Worm (Caenorhabditis elegans) whole organism, L4 larva: Measurements from ENCODE around the gene C05D9.9.
A peak's percentile ranks its signal among the peaks of the same experiment; 100 is the strongest.

ENCODE experiments used
- D1046.2 ChIP-seq: fragments of 200-800 bp; sonication (Bioruptor generic); IDR thresholded peaks from 2 replicates; pipeline ENCODE4 v1.3.6; 2022; ENCODE audit warnings: missing genetic modification characterization, missing compliant biosample characterization
- Y105C5A.15 ChIP-seq: fragments of 200-800 bp; sonication (Bioruptor generic); IDR thresholded peaks from 2 replicates; pipeline ENCODE4 v1.3.6; 2022; ENCODE audit warnings: missing genetic modification characterization, missing compliant biosample characterization
- Y48G9A.11 ChIP-seq: fragments of 200-800 bp; sonication (Bioruptor generic); IDR thresholded peaks from 2 replicates; pipeline ENCODE4 v1.3.6; 2022; ENCODE audit warnings: missing genetic modification reagents, missing genetic modification characterization, missing compliant biosample characterization
- Y75B8A.6 ChIP-seq: fragments of 200-800 bp; sonication (Bioruptor generic); IDR thresholded peaks from 2 replicates; pipeline ENCODE4 v1.3.6; 2022; ENCODE audit warnings: missing genetic modification reagents, missing genetic modification characterization, missing compliant biosample characterization
- ZK337.2 ChIP-seq: fragments of 200-800 bp; sonication (Bioruptor generic); IDR thresholded peaks from 2 replicates; pipeline ENCODE4 v1.3.6; 2022; ENCODE audit warnings: missing genetic modification reagents, missing genetic modification characterization, missing compliant biosample characterization
- aha-1 ChIP-seq: fragments of 150-350 bp; peaks from one replicate; lab custom pipeline; 2014; ENCODE audit warnings: missing biosample characterization, missing genetic modification characterization
- aly-2 ChIP-seq: sonication (generic microtip); optimal IDR thresholded peaks from 2 replicates; lab custom pipeline; 2018; ENCODE audit warnings: missing biosample characterization, missing genetic modification characterization
- ceh-44 ChIP-seq: fragments of 200-800 bp; sonication (Bioruptor generic); IDR thresholded peaks from 2 replicates; pipeline ENCODE4 v1.3.6; 2022; ENCODE audit warnings: missing genetic modification reagents, missing genetic modification characterization, missing compliant biosample characterization
- ceh-82 ChIP-seq: sonication (generic microtip); optimal IDR thresholded peaks from 2 replicates; lab custom pipeline; 2017; ENCODE audit warnings: missing biosample characterization, missing genetic modification characterization
- ctbp-1 ChIP-seq: fragments of 200-800 bp; sonication (Bioruptor generic); IDR thresholded peaks from 2 replicates; pipeline ENCODE4 v1.3.6; 2022; ENCODE audit warnings: missing genetic modification reagents, missing genetic modification characterization, missing compliant biosample characterization
- daf-16 ChIP-seq, 3 experiments: sonication (generic microtip); optimal IDR thresholded peaks; 2 replicates each; lab custom pipeline; 2016 to 2017; ENCODE audit warnings: missing genetic modification characterization in 3 of 3, missing genetic modification reagents in 3 of 3, mild to moderate bottlenecking in 2 of 3, missing compliant biosample characterization in 2 of 3, missing biosample characterization in 1 of 3, moderate library complexity in 1 of 3
- daf-8 ChIP-seq: fragments of 200-800 bp; sonication (Bioruptor generic); IDR thresholded peaks from 2 replicates; pipeline ENCODE4 v1.3.6; 2022; ENCODE audit warnings: missing genetic modification characterization, missing compliant biosample characterization
- duxl-1 ChIP-seq: sonication (generic microtip); optimal IDR thresholded peaks from 2 replicates; lab custom pipeline; 2016; ENCODE audit warnings: mild to moderate bottlenecking, missing genetic modification characterization, moderate library complexity, missing compliant biosample characterization; ENCODE audit not compliant: poor library complexity
- egl-27 ChIP-seq: sonication (generic microtip); optimal IDR thresholded peaks from 3 replicates; lab custom pipeline; 2017; ENCODE audit warnings: missing biosample characterization, missing genetic modification reagents, missing genetic modification characterization
- hlh-11 ChIP-seq: fragments of 200-800 bp; sonication (Bioruptor generic); optimal IDR thresholded peaks from 2 replicates; lab custom pipeline; 2018; ENCODE audit warnings: mild to moderate bottlenecking, missing genetic modification characterization, missing compliant biosample characterization
- jun-1 ChIP-seq: fragments of 150-350 bp; optimal IDR thresholded peaks from 2 replicates; lab custom pipeline; 2014; ENCODE audit warnings: missing biosample characterization, missing genetic modification reagents, missing genetic modification characterization
- lin-1 ChIP-seq: fragments of 200-800 bp; sonication (Bioruptor generic); IDR thresholded peaks from 2 replicates; pipeline ENCODE4 v1.3.6; 2022; ENCODE audit warnings: missing genetic modification reagents, missing genetic modification characterization, missing compliant biosample characterization
- lir-3 ChIP-seq: sonication (generic microtip); optimal IDR thresholded peaks from 2 replicates; lab custom pipeline; 2016; ENCODE audit warnings: mild to moderate bottlenecking, missing genetic modification characterization, missing compliant biosample characterization
- lsy-2 ChIP-seq, 2 experiments: fragments of 150-350 bp in 1 of 2; sonication (generic microtip) in 1 of 2; optimal IDR thresholded peaks; 2 replicates each; lab custom pipeline; 2014 to 2017; ENCODE audit warnings: missing biosample characterization in 2 of 2, missing genetic modification characterization in 2 of 2
- madf-9 ChIP-seq: fragments of 200-800 bp; sonication (Bioruptor generic); conservative IDR thresholded peaks from 2 replicates; pipeline ENCODE4 v1.3.6; 2022; ENCODE audit warnings: missing genetic modification reagents, missing genetic modification characterization, missing compliant biosample characterization
- mdt-29 ChIP-seq: fragments of 200-800 bp; sonication (Bioruptor generic); IDR thresholded peaks from 2 replicates; pipeline ENCODE4 v1.3.6; 2022; ENCODE audit warnings: missing genetic modification reagents, missing genetic modification characterization, missing compliant biosample characterization
- mep-1 ChIP-seq: fragments of 150-350 bp; sonication (generic microtip); optimal IDR thresholded peaks from 3 replicates; lab custom pipeline; 2014; ENCODE audit warnings: missing biosample characterization, missing genetic modification characterization
- mes-2 ChIP-seq: sonication (generic microtip); optimal IDR thresholded peaks from 2 replicates; lab custom pipeline; 2016; ENCODE audit warnings: missing genotype, mild to moderate bottlenecking, missing genetic modification characterization, missing compliant biosample characterization; ENCODE audit not compliant: poor library complexity, severe bottlenecking
- nhr-11 ChIP-seq: fragments of 150-350 bp; optimal IDR thresholded peaks from 2 replicates; lab custom pipeline; 2014; ENCODE audit warnings: missing biosample characterization, missing genetic modification characterization
- nhr-111 ChIP-seq: fragments of 200-800 bp; sonication (Bioruptor generic); optimal IDR thresholded peaks from 2 replicates; lab custom pipeline; 2018; ENCODE audit warnings: mild to moderate bottlenecking, missing genetic modification characterization, missing compliant biosample characterization
- nhr-237 ChIP-seq: sonication (generic microtip); optimal IDR thresholded peaks from 2 replicates; lab custom pipeline; 2017; ENCODE audit warnings: missing biosample characterization, missing genetic modification characterization
- nhr-25 ChIP-seq: sonication (generic microtip); optimal IDR thresholded peaks from 2 replicates; lab custom pipeline; 2017; ENCODE audit warnings: missing genetic modification characterization, mild to moderate bottlenecking, missing compliant biosample characterization, antibody characterized with exemption, moderate library complexity, borderline replicate concordance; ENCODE audit not compliant: insufficient read depth
- nhr-42 ChIP-seq: fragments of 200-800 bp; sonication (Bioruptor generic); IDR thresholded peaks from 2 replicates; pipeline ENCODE4 v1.3.6; 2022; ENCODE audit warnings: missing genetic modification characterization, missing compliant biosample characterization
- nhr-77 ChIP-seq: fragments of 150-350 bp; optimal IDR thresholded peaks from 2 replicates; lab custom pipeline; 2014; ENCODE audit warnings: missing biosample characterization, missing genetic modification characterization
- pha-4 ChIP-seq, 2 experiments: fragments of 150-350 bp in 1 of 2; fragments of 200-800 bp in 1 of 2; sonication (Bioruptor generic) in 1 of 2; IDR thresholded peaks in 1 of 2; optimal IDR thresholded peaks in 1 of 2; 2 replicates each; pipeline versions ENCODE4 v1.3.6 to Lab custom; 2014 to 2022; ENCODE audit warnings: missing genetic modification characterization in 2 of 2, missing genetic modification reagents in 2 of 2, missing biosample characterization in 1 of 2, missing compliant biosample characterization in 1 of 2
- php-3 ChIP-seq: fragments of 200-800 bp; sonication (Bioruptor generic); IDR thresholded peaks from 2 replicates; pipeline ENCODE4 v1.3.6; 2022; ENCODE audit warnings: missing genetic modification reagents, missing genetic modification characterization, missing compliant biosample characterization
- rbr-2 ChIP-seq: sonication (generic microtip); optimal IDR thresholded peaks from 2 replicates; lab custom pipeline; 2016; ENCODE audit warnings: missing genotype, missing genetic modification characterization, missing compliant biosample characterization
- set-16 ChIP-seq: fragments of 200-800 bp; sonication (Bioruptor generic); IDR thresholded peaks from 2 replicates; pipeline ENCODE4 v1.3.6; 2022; ENCODE audit warnings: missing genetic modification reagents, missing genetic modification characterization, missing compliant biosample characterization
- skn-1 ChIP-seq: fragments of 150-350 bp; optimal IDR thresholded peaks from 2 replicates; lab custom pipeline; 2014; ENCODE audit warnings: missing biosample characterization, missing genetic modification characterization
- snpc-4 ChIP-seq: fragments of 150-350 bp; optimal IDR thresholded peaks from 2 replicates; lab custom pipeline; 2014; ENCODE audit warnings: missing biosample characterization, missing genetic modification characterization
- spr-3 ChIP-seq: fragments of 200-800 bp; sonication (Bioruptor generic); optimal IDR thresholded peaks from 2 replicates; lab custom pipeline; 2018; ENCODE audit warnings: mild to moderate bottlenecking, missing genetic modification characterization, missing compliant biosample characterization
- tra-1 ChIP-seq: fragments of 200-800 bp; sonication (Bioruptor generic); IDR thresholded peaks from 2 replicates; pipeline ENCODE4 v1.3.6; 2022; ENCODE audit warnings: missing genetic modification reagents, missing genetic modification characterization, missing compliant biosample characterization
- unc-62 ChIP-seq, 3 experiments: fragments of 150-350 bp in 1 of 3; sonication (generic microtip); optimal IDR thresholded peaks in 2 of 3; peaks in 1 of 3; 1 replicate in 1 of 3; 2 replicates in 2 of 3; lab custom pipeline; 2014 to 2017; ENCODE audit warnings: missing biosample characterization in 3 of 3, missing genetic modification characterization in 3 of 3, missing genetic modification reagents in 3 of 3, missing genotype in 1 of 3
- vab-7 ChIP-seq: fragments of 200-800 bp; sonication (Bioruptor generic); IDR thresholded peaks from 2 replicates; pipeline ENCODE4 v1.3.6; 2022; ENCODE audit warnings: missing genetic modification reagents, missing genetic modification characterization, missing compliant biosample characterization
- zfp-2 ChIP-seq: sonication (generic microtip); optimal IDR thresholded peaks from 2 replicates; lab custom pipeline; 2016; ENCODE audit warnings: mild to moderate bottlenecking, missing genetic modification characterization, missing compliant biosample characterization
- zip-11 ChIP-seq: fragments of 200-800 bp; sonication (Bioruptor generic); IDR thresholded peaks from 2 replicates; pipeline ENCODE4 v1.3.6; 2022; ENCODE audit warnings: missing genetic modification characterization, missing compliant biosample characterization

The C05D9.9 gene

DNA sequence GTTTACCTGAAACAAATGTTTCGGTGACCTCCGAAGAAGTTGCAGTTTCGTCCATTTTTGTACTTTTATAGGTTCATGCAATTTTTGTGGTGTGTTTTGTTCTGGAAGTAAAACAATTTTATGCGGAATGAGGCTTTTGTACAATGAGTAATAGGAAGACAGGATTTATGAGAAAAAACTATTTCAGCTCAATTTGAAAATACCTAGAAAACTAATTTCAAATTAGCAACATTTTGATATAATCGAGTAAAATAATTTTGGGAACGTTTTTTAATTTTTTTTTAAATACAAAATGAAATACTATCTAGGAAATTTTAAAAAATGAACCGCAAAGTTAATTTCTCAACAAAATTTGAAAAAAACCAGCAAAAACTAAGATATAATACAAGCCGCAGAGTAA is 36.0 kb downstream of the C05D9.9 start, which contains the start of gene rei-2:
Gene rei-2, minus strand, starts transcription at position 101 of the 400 bp plus-strand sequence.
- TF ChIP-seq nhr-25 (tag; lab: Kevin White, UChicago) (no peak), lsy-2 (tag; optimal IDR thresholded peaks at IDR 0.05; lab: Kevin White, UChicago) (no peak), Y75B8A.6 (no peak), php-3 (GFP tag; lab: Robert Waterston, UW) (no peak), mdt-29 (GFP tag; lab: Robert Waterston, UW) (no peak), lir-3 (tag; lab: Kevin White, UChicago) (no peak), unc-62 (GFP tag; optimal IDR thresholded peaks at IDR 0.05 in 1 of 2; lab: Kevin White, UChicago) (peak in 1 of 2 experiments; percentile 34), unc-62 (tag; optimal IDR thresholded peaks at IDR 0.05; lab: Kevin White, UChicago) (no peak), ctbp-1 (no peak), nhr-11 (tag; lab: Kevin White, UChicago) (no peak)

DNA sequence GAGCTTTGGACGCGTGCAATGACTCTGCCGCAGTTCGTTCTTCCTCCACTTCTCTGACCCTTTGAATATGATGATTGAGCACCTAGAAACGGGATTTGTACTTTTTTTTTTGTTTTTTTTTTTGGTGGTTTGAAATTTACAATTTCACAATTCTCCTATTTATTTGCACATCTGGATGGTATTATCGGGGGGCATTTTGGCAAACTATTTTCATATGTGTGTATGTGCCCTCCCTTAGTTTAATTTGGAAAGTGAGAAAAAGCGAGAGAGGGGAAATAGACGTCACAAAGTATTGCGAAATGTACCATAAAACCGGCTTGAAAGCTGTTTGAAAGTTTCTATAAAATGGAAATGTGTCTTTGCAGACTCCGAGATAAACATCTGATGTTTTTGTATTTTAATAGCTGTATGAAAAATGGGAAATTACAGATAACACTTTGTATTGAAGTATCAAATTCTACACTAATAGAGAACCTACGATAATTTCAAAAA is 37.6 kb downstream of the C05D9.9 start:
- TF ChIP-seq mep-1 (tag; lab: Kevin White, UChicago) (peak; percentile 13), daf-8 (GFP tag; lab: Robert Waterston, UW) (no peak), unc-62 (GFP tag; optimal IDR thresholded peaks at IDR 0.05 in 1 of 2; lab: Kevin White, UChicago) (peak in 1 of 2 experiments; percentile 10), unc-62 (tag; optimal IDR thresholded peaks at IDR 0.05; lab: Kevin White, UChicago) (no peak), D1046.2 (no peak), lsy-2 (tag; optimal IDR thresholded peaks at IDR 0.05; lab: Kevin White, UChicago) (peak in 1 of 2 experiments; percentile 21), spr-3 (GFP tag; lab: Kevin White, UChicago) (no peak)
- TF ChIP-seq, all 104 proteins: peak for 3

ce11 chrX:1085000-1085399 is 39.0 kb downstream of the C05D9.9 start:
- TF ChIP-seq tra-1 (GFP tag; lab: Robert Waterston, UW) (no peak), nhr-111 (no peak), unc-62 (GFP tag; optimal IDR thresholded peaks at IDR 0.05 in 1 of 2; lab: Kevin White, UChicago) (peak in 1 of 2 experiments; percentile 96), unc-62 (tag; optimal IDR thresholded peaks at IDR 0.05; lab: Kevin White, UChicago) (no peak), zfp-2 (tag; lab: Kevin White, UChicago) (no peak), jun-1 (tag; lab: Kevin White, UChicago) (no peak), aha-1 (tag; lab: Kevin White, UChicago) (peak; percentile 6), spr-3 (GFP tag; lab: Kevin White, UChicago) (no peak)

DNA sequence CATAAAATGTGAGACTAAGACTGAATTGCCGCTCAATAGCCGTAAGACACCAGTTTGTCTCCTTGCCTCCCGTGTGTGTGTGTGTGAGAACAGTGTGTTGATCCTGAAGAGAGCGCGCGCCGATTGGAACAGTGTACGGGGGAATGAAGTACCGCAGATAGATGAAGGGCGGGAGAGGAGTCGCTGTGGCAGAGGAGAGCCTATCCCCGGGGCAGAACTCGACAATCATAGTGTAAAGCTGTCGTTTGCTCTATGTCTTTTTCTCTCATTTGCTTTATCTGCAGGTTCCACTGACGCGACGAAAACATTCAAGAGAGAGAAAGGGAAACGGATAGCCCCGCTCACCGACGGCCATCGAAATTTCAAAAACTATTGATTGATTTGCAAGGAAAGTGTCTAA is 42.1 kb downstream of the C05D9.9 start:
- peak in 1 of 2 experiments; percentile 23 for TF ChIP-seq daf-16 (GFP tag; optimal IDR thresholded peaks at IDR 0.05; lab: Kevin White, UChicago)
- no peak for TF ChIP-seq daf-16 (tag; optimal IDR thresholded peaks at IDR 0.05; lab: Kevin White, UChicago)
- no peak for TF ChIP-seq nhr-42 (GFP tag; lab: Robert Waterston, UW)
- no peak for TF ChIP-seq madf-9 (GFP tag; lab: Robert Waterston, UW)
- TF ChIP-seq hlh-11 (tag; lab: Kevin White, UChicago): peak; percentile 24
- peak; percentile 8 for TF ChIP-seq mes-2 (tag; lab: Kevin White, UChicago)
- no peak for TF ChIP-seq lir-3 (tag; lab: Kevin White, UChicago)
- no peak for TF ChIP-seq ceh-44 (GFP tag; lab: Robert Waterston, UW)
- TF ChIP-seq snpc-4 (tag; lab: Kevin White, UChicago): no peak
- TF ChIP-seq set-16 (GFP tag; lab: Robert Waterston, UW): peak; percentile 22; the same call in 1 of the 2 replicates
- no peak for TF ChIP-seq egl-27 (tag; lab: Kevin White, UChicago)
- no peak for TF ChIP-seq aly-2 (tag; lab: Kevin White, UChicago)
- no peak for TF ChIP-seq nhr-237 (tag; lab: Kevin White, UChicago)
- TF ChIP-seq rbr-2 (tag; lab: Kevin White, UChicago): no peak
- TF ChIP-seq zip-11 (GFP tag; lab: Robert Waterston, UW): no peak
- no peak for TF ChIP-seq Y48G9A.11 (GFP tag; lab: Robert Waterston, UW)
- no peak for TF ChIP-seq aha-1 (tag; lab: Kevin White, UChicago)
- TF ChIP-seq mep-1 (tag; lab: Kevin White, UChicago): no peak
- no peak for TF ChIP-seq duxl-1 (tag; lab: Kevin White, UChicago)
- TF ChIP-seq vab-7 (GFP tag; lab: Robert Waterston, UW): no peak
- no peak for TF ChIP-seq unc-62 (GFP tag; optimal IDR thresholded peaks at IDR 0.05 in 1 of 2; lab: Kevin White, UChicago)
- TF ChIP-seq unc-62 (tag; optimal IDR thresholded peaks at IDR 0.05; lab: Kevin White, UChicago): no peak
- no peak for TF ChIP-seq Y105C5A.15 (GFP tag; lab: Robert Waterston, UW)
- TF ChIP-seq nhr-77 (tag; lab: Kevin White, UChicago): no peak
- no peak for TF ChIP-seq ceh-82
- no peak for TF ChIP-seq skn-1
- no peak for TF ChIP-seq ZK337.2 (GFP tag; lab: Robert Waterston, UW)
- TF ChIP-seq pha-4 (GFP tag; IDR thresholded peaks at IDR 0.05; lab: Robert Waterston, UW): no peak
- no peak for TF ChIP-seq pha-4 (tag; optimal IDR thresholded peaks at IDR 0.05; lab: Kevin White, UChicago)
- TF ChIP-seq lin-1 (GFP tag; lab: Robert Waterston, UW): no peak
- no peak for TF ChIP-seq Y75B8A.6
- no peak for TF ChIP-seq mdt-29 (GFP tag; lab: Robert Waterston, UW)
